Fruit fly (Drosophila melanogaster) whole organism, embryonic: ENCODE data around the gene bol.
A peak's percentile ranks its signal among the peaks of the same experiment; 100 is the strongest.

Experiments
- Adf1 ChIP-seq: fragments of 200-800 bp; sonication (Bioruptor generic); IDR thresholded peaks from 2 replicates; pipeline ENCODE4 v1.3.6; 2022; ENCODE audit warnings: missing biosample characterization, missing genetic modification characterization
- CG11504 ChIP-seq: fragments of 200-800 bp; sonication (Bioruptor generic); optimal IDR thresholded peaks from 3 replicates; lab custom pipeline; 2019; ENCODE audit warnings: missing biosample characterization, mild to moderate bottlenecking, missing genetic modification characterization, moderate library complexity
- CG13424 ChIP-seq: fragments of 200-800 bp; sonication (Bioruptor generic); optimal IDR thresholded peaks from 2 replicates; lab custom pipeline; 2019; ENCODE audit warnings: missing biosample characterization, mild to moderate bottlenecking, missing genetic modification characterization, moderate library complexity
- CG13775 ChIP-seq: fragments of 200-800 bp; sonication (Bioruptor generic); optimal IDR thresholded peaks from 3 replicates; lab custom pipeline; 2017; ENCODE audit warnings: missing biosample characterization, mild to moderate bottlenecking, missing genetic modification characterization
- CG13894 ChIP-seq: fragments of 200-800 bp; sonication (Bioruptor generic); optimal IDR thresholded peaks from 3 replicates; lab custom pipeline; 2018; ENCODE audit warnings: missing biosample characterization, mild to moderate bottlenecking, missing genetic modification characterization, moderate library complexity
- CG2199 ChIP-seq: fragments of 200-800 bp; sonication (Bioruptor generic); IDR thresholded peaks from 3 replicates; pipeline ENCODE4 v1.3.6; 2022; ENCODE audit warnings: missing biosample characterization, missing genetic modification characterization
- CG30403 ChIP-seq: fragments of 200-800 bp; sonication (Bioruptor generic); optimal IDR thresholded peaks from 3 replicates; lab custom pipeline; 2016; ENCODE audit warnings: missing biosample characterization, missing genetic modification characterization
- CG34376 ChIP-seq: fragments of 200-800 bp; sonication (Bioruptor generic); optimal IDR thresholded peaks from 2 replicates; lab custom pipeline; 2018; ENCODE audit warnings: missing biosample characterization, mild to moderate bottlenecking, missing genetic modification characterization
- CG6689 ChIP-seq: fragments of 200-800 bp; sonication (Bioruptor generic); IDR thresholded peaks from 2 replicates; pipeline ENCODE4 v1.3.6; 2022; ENCODE audit warnings: missing biosample characterization, missing genetic modification characterization
- CG6791 ChIP-seq: fragments of 200-800 bp; sonication (Bioruptor generic); IDR thresholded peaks from 3 replicates; pipeline ENCODE4 v1.3.6; 2022; ENCODE audit warnings: missing biosample characterization, missing genetic modification characterization; ENCODE audit not compliant: partially characterized antibody
- CG7839 ChIP-seq: fragments of 200-800 bp; sonication (Bioruptor generic); optimal IDR thresholded peaks from 3 replicates; lab custom pipeline; 2018; ENCODE audit warnings: missing biosample characterization, mild to moderate bottlenecking, missing genetic modification characterization, moderate library complexity
- CG9817 ChIP-seq: fragments of 200-800 bp; sonication (Bioruptor generic); optimal IDR thresholded peaks from 2 replicates; lab custom pipeline; 2018; ENCODE audit warnings: missing biosample characterization, mild to moderate bottlenecking, missing genetic modification characterization, moderate library complexity
- Dll ChIP-seq: fragments of 200-800 bp; sonication (Bioruptor generic); IDR thresholded peaks from 4 replicates; pipeline ENCODE4 v1.3.6; 2022; ENCODE audit warnings: missing biosample characterization, missing genetic modification characterization; ENCODE audit not compliant: partially characterized antibody
- Doc3 ChIP-seq: fragments of 200-800 bp; sonication (Bioruptor generic); IDR thresholded peaks from 3 replicates; pipeline ENCODE4 v1.3.6; 2022; ENCODE audit warnings: missing biosample characterization, missing genetic modification characterization; ENCODE audit not compliant: partially characterized antibody
- Dp ChIP-seq: fragments of 200-800 bp; sonication (Bioruptor generic); optimal IDR thresholded peaks from 2 replicates; lab custom pipeline; 2018; ENCODE audit warnings: missing biosample characterization, mild to moderate bottlenecking, missing genetic modification characterization, moderate library complexity
- ERR ChIP-seq: fragments of 200-800 bp; sonication (Bioruptor generic); optimal IDR thresholded peaks from 2 replicates; lab custom pipeline; 2016; ENCODE audit warnings: missing biosample characterization, missing genetic modification characterization
- Ets65A ChIP-seq: fragments of 200-800 bp; sonication (Bioruptor generic); peaks from one replicate; lab custom pipeline; 2016; ENCODE audit warnings: missing biosample characterization, missing genetic modification characterization
- GATAe ChIP-seq: fragments of 200-800 bp; sonication (Bioruptor generic); conservative IDR thresholded peaks from 2 replicates; pipeline ENCODE4 v1.3.6; 2022; ENCODE audit warnings: missing biosample characterization, missing genetic modification characterization
- Lim3 ChIP-seq: fragments of 200-800 bp; sonication (Bioruptor generic); IDR thresholded peaks from 2 replicates; pipeline ENCODE4 v1.3.6; 2022; ENCODE audit warnings: missing biosample characterization, missing genetic modification characterization
- MTF-1 ChIP-seq: fragments of 200-800 bp; sonication (Bioruptor generic); optimal IDR thresholded peaks from 2 replicates; lab custom pipeline; 2018; ENCODE audit warnings: missing biosample characterization, mild to moderate bottlenecking, missing genetic modification characterization, borderline replicate concordance
- Max ChIP-seq: fragments of 200-800 bp; sonication (Bioruptor generic); optimal IDR thresholded peaks from 2 replicates; lab custom pipeline; 2016; ENCODE audit warnings: missing biosample characterization, mild to moderate bottlenecking, missing genetic modification characterization
- Meics ChIP-seq: fragments of 200-800 bp; sonication (Bioruptor generic); optimal IDR thresholded peaks from 2 replicates; lab custom pipeline; 2017; ENCODE audit warnings: missing biosample characterization, mild to moderate bottlenecking, missing genetic modification characterization
- Sox102F ChIP-seq: fragments of 200-800 bp; sonication (Bioruptor generic); optimal IDR thresholded peaks from 2 replicates; lab custom pipeline; 2018; ENCODE audit warnings: missing biosample characterization, mild to moderate bottlenecking, missing genetic modification characterization, moderate library complexity
- Xbp1 ChIP-seq: fragments of 200-800 bp; sonication (Bioruptor generic); optimal IDR thresholded peaks from 3 replicates; lab custom pipeline; 2016; ENCODE audit warnings: missing biosample characterization, mild to moderate bottlenecking, missing genetic modification characterization
- bcd ChIP-seq: fragments of 200-800 bp; sonication (Bioruptor generic); optimal IDR thresholded peaks from 2 replicates; lab custom pipeline; 2017; ENCODE audit warnings: missing biosample characterization, mild to moderate bottlenecking, missing genetic modification characterization
- bowl ChIP-seq: fragments of 200-800 bp; sonication (Bioruptor generic); IDR thresholded peaks from 2 replicates; pipeline ENCODE4 v1.3.6; 2022; ENCODE audit warnings: missing biosample characterization, missing genetic modification characterization
- btn ChIP-seq: fragments of 200-800 bp; sonication (Bioruptor generic); optimal IDR thresholded peaks from 2 replicates; lab custom pipeline; 2016; ENCODE audit warnings: missing biosample characterization, missing genetic modification characterization
- chn ChIP-seq: fragments of 200-800 bp; sonication (Bioruptor generic); optimal IDR thresholded peaks from 2 replicates; lab custom pipeline; 2016; ENCODE audit warnings: missing biosample characterization, missing genetic modification characterization
- eve ChIP-seq, 2 experiments: fragments of >200 bp; optimal IDR thresholded peaks; 2 replicates each; lab custom pipeline; 2017; ENCODE audit warnings: missing biosample characterization in 2 of 2, missing genetic modification characterization in 2 of 2
- gcm2 ChIP-seq: fragments of 200-800 bp; sonication (Bioruptor generic); optimal IDR thresholded peaks from 2 replicates; lab custom pipeline; 2016; ENCODE audit warnings: missing biosample characterization, missing genetic modification characterization
- hb ChIP-seq: fragments of 200-800 bp; sonication (Bioruptor generic); IDR thresholded peaks from 3 replicates; pipeline ENCODE4 v1.3.6; 2022; ENCODE audit warnings: missing biosample characterization, missing genetic modification characterization; ENCODE audit not compliant: partially characterized antibody
- hth ChIP-seq: fragments of >200 bp; optimal IDR thresholded peaks from 2 replicates; lab custom pipeline; 2017; ENCODE audit warnings: inconsistent platforms
- lab ChIP-seq: fragments of 200-800 bp; sonication (Bioruptor generic); optimal IDR thresholded peaks from 3 replicates; lab custom pipeline; 2017; ENCODE audit warnings: missing biosample characterization, missing genetic modification characterization, mild to moderate bottlenecking, moderate library complexity, missing genetic modification reagents
- mirr ChIP-seq: fragments of 200-800 bp; sonication (Bioruptor generic); optimal IDR thresholded peaks from 3 replicates; lab custom pipeline; 2018; ENCODE audit warnings: missing biosample characterization, mild to moderate bottlenecking, missing genetic modification characterization
- pan ChIP-seq, 4 experiments: fragments of >200 bp in 3 of 4; fragments of 200-800 bp in 1 of 4; sonication (Bioruptor generic) in 1 of 4; optimal IDR thresholded peaks in 3 of 4; IDR thresholded peaks in 1 of 4; 2 replicates each; pipeline versions ENCODE4 v1.3.6 to Lab custom; 2017 to 2022; ENCODE audit warnings: missing biosample characterization in 2 of 4, missing genetic modification characterization in 2 of 4, mixed read lengths in 1 of 4
- peb ChIP-seq: fragments of 200-800 bp; sonication (Bioruptor generic); IDR thresholded peaks from 2 replicates; pipeline ENCODE4 v1.3.6; 2022; ENCODE audit warnings: missing biosample characterization, missing genetic modification characterization
- phol ChIP-seq: fragments of 200-800 bp; sonication (Bioruptor generic); optimal IDR thresholded peaks from 3 replicates; lab custom pipeline; 2018; ENCODE audit warnings: missing biosample characterization, mild to moderate bottlenecking, missing genetic modification characterization, moderate library complexity
- sna ChIP-seq: fragments of 200-800 bp; sonication (Bioruptor generic); IDR thresholded peaks from 2 replicates; pipeline ENCODE4 v1.3.6; 2022; ENCODE audit warnings: missing biosample characterization, missing genetic modification characterization; ENCODE audit not compliant: partially characterized antibody
- sqz ChIP-seq: fragments of 200-800 bp; sonication (Bioruptor generic); optimal IDR thresholded peaks from 3 replicates; lab custom pipeline; 2018; ENCODE audit warnings: missing biosample characterization, mild to moderate bottlenecking, missing genetic modification characterization
- tio ChIP-seq: fragments of 200-800 bp; sonication (Bioruptor generic); optimal IDR thresholded peaks from 2 replicates; lab custom pipeline; 2017; ENCODE audit warnings: missing biosample characterization, missing genetic modification characterization, inconsistent platforms
- trem ChIP-seq: fragments of 200-800 bp; optimal IDR thresholded peaks from 3 replicates; lab custom pipeline; 2019; ENCODE audit warnings: missing biosample characterization, mild to moderate bottlenecking, missing genetic modification characterization, moderate library complexity
- ttk ChIP-seq: fragments of 200-800 bp; sonication (Bioruptor generic); IDR thresholded peaks from 2 replicates; pipeline ENCODE4 v2.1.2; 2022; ENCODE audit warnings: missing biosample characterization, missing genetic modification characterization
- twi ChIP-seq: fragments of 200-800 bp; optimal IDR thresholded peaks from 2 replicates; lab custom pipeline; 2019; ENCODE audit warnings: missing biosample characterization, mild to moderate bottlenecking, missing genetic modification characterization, moderate library complexity
- unpg ChIP-seq: fragments of 200-800 bp; sonication (Bioruptor generic); optimal IDR thresholded peaks from 3 replicates; lab custom pipeline; 2018; ENCODE audit warnings: missing biosample characterization, mild to moderate bottlenecking, missing genetic modification characterization, moderate library complexity
- wek ChIP-seq: fragments of 200-800 bp; sonication (Bioruptor generic); optimal IDR thresholded peaks from 3 replicates; lab custom pipeline; 2018; ENCODE audit warnings: missing biosample characterization, mild to moderate bottlenecking, missing genetic modification characterization, moderate library complexity
- yki ChIP-seq: fragments of >200 bp; optimal IDR thresholded peaks from 3 replicates; lab custom pipeline; 2018
- zen ChIP-seq: fragments of 200-800 bp; sonication (Bioruptor generic); optimal IDR thresholded peaks from 3 replicates; lab custom pipeline; 2018; ENCODE audit warnings: missing biosample characterization, mild to moderate bottlenecking, missing genetic modification characterization, moderate library complexity
- zfh2 ChIP-seq: fragments of 200-800 bp; sonication (Bioruptor generic); optimal IDR thresholded peaks from 2 replicates; lab custom pipeline; 2016; ENCODE audit warnings: missing biosample characterization, missing genetic modification characterization

bol gene

DNA sequence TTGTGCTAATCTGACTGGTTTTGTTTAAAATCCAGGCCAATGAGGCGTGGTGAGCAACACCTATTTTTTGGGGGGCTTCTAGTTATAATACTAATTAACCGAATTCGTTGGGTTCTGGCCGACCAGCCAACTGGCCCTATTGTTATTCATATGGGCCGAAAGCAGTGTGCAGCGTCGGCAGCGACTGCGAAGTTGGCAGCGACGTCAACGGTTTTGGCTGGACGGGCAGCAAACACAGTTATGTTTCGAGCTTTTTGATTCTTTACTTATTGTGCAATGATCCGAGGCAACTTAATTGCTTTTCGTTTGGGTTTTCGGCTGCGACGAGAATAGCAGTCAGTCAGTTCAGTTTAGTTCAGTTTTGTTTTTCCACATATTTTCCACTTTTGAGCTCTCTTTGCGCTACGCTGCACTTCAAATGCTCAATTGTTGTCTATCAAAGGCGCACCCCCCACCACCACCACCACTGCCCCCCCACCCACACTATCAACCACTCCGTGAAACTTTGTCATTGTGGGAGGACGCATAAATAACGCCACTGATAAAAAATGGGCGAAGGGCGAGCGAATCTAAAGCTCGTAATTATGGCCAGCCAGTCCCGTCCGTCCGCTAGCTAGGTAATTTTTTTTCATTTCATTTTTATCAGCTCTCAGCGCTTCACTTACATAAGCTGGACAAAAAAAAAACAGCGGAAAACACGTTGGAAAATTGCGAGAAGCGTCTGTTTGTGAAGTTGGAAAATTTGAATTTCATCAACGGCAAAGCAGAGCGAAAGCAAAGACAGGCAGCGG, 8.0 kb downstream of the bol start (continued):
- TF ChIP-seq Lim3 (GFP tag; lab: Robert Waterston, UW) (peak; percentile 13; the same call in 1 of the 2 replicates), CG6791 (GFP tag; lab: Robert Waterston, UW) (no peak), CG13775 (peak; percentile 18), CG34376 (GFP tag; lab: Kevin White, UChicago) (peak; percentile 1), CG13894 (no peak), ERR (no peak), phol (no peak), bcd (GFP tag; lab: Kevin White, UChicago) (peak; percentile 26), tio (peak; percentile 53), CG9817 (tag; lab: Kevin White, UChicago) (no peak), Sox102F (peak; percentile 25), trem (tag; lab: Kevin White, UChicago) (no peak), sna (no peak), CG30403 (GFP tag; lab: Kevin White, UChicago) (peak; percentile 36), Dll (GFP tag; lab: Robert Waterston, UW) (no peak), pan (optimal IDR thresholded peaks at IDR 0.05; lab: Kevin White, UChicago) (no peak), pan (GFP tag; optimal IDR thresholded peaks at IDR 0.05 in 1 of 2, IDR thresholded peaks at IDR 0.05 in 1 of 2) (peak in 1 of 2 experiments; percentile 10), bowl (GFP tag; lab: Robert Waterston, UW) (no peak), ttk (no peak), CG6689 (GFP tag; lab: Robert Waterston, UW) (0 out of 2 replicates have a peak, but pooled peaks have one; percentile 20), eve (GFP tag; optimal IDR thresholded peaks at IDR 0.05; lab: Kevin White, UChicago) (peak in 1 of 2 experiments; percentile 18), Ets65A (GFP tag; lab: Kevin White, UChicago) (peak; percentile 39), twi (tag; lab: Kevin White, UChicago) (no peak), zfh2 (GFP tag; lab: Kevin White, UChicago) (peak; percentile 2), Doc3 (GFP tag; lab: Robert Waterston, UW) (no peak), Meics (GFP tag; lab: Kevin White, UChicago) (peak; percentile 32), CG7839 (peak; percentile 10), Xbp1 (GFP tag; lab: Kevin White, UChicago) (peak; percentile 38), hb (no peak), Max (GFP tag; lab: Kevin White, UChicago) (no peak), mirr (GFP tag; lab: Kevin White, UChicago) (peak; percentile 24), lab (GFP tag; lab: Kevin White, UChicago) (peak; percentile 20), peb (GFP tag; lab: Robert Waterston, UW) (0 out of 2 replicates have a peak, but pooled peaks have one; percentile 25), yki (lab: Kevin White, UChicago) (no peak), CG13424 (tag; lab: Kevin White, UChicago) (peak; percentile 1), btn (GFP tag; lab: Kevin White, UChicago) (no peak), chn (GFP tag; lab: Kevin White, UChicago) (no peak), unpg (no peak), Dp (GFP tag; lab: Kevin White, UChicago) (no peak), CG2199 (peak; percentile 45; the same call in 1 of the 3 replicates), zen (tag; lab: Kevin White, UChicago) (no peak), hth (lab: Kevin White, UChicago) (no peak), Adf1 (GFP tag; lab: Robert Waterston, UW) (peak; percentile 74), CG11504 (tag; lab: Kevin White, UChicago) (peak; percentile 17), wek (GFP tag; lab: Kevin White, UChicago) (no peak), GATAe (GFP tag; lab: Robert Waterston, UW) (peak; percentile 23; the same call in 1 of the 2 replicates), sqz (GFP tag; lab: Kevin White, UChicago) (peak; percentile 46), MTF-1 (GFP tag; lab: Kevin White, UChicago) (no peak), gcm2 (no peak)
